Fruit fly (Drosophila melanogaster) Kc167 (cell line): ENCODE measurements around the gene CG6770.

ENCODE experiments used
- h ChIP-seq: fragments of >200 bp; optimal IDR thresholded peaks from 3 replicates; lab custom pipeline; 2018; ENCODE audit warnings: missing external identifiers
- psq ChIP-seq: fragments of >200 bp; optimal IDR thresholded peaks from 2 replicates; lab custom pipeline; 2017; ENCODE audit warnings: missing external identifiers

dm6 chr2L:12089145-12089544 lies 43.2 kb upstream of the CG6770 start:
- no peak for TF ChIP-seq psq (lab: Kevin White, UChicago)
- TF ChIP-seq h (lab: Kevin White, UChicago): no peak
